Worm (Caenorhabditis elegans): ENCODE data around the gene C32D5.11.

DNA sequence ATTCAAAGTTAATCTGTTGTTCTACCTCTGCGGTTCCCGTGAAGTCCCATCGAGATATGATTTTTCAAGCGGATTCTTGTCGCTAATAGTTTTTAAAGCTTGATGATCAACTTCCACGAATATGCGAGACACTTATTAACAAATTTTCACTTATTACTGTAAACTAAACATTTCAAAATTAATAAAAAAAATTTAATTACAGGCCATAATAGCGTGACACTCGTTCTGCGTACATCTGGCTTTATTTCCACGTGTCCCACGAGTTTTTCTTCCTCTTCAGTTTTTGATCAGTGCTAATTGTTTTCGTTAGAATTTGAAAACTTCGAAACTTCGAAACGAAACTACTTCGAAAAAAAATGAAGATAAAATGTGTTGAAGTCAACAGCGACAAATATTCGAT is 46.4 kb upstream of the C32D5.11 start, which contains the start of gene btb-2:
- no peak for TF ChIP-seq cog-1 (tag; optimal IDR thresholded peaks at IDR 0.05)
- no peak for TF ChIP-seq ztf-23 (GFP tag; IDR thresholded peaks at IDR 0.05)
- TF ChIP-seq flt-1 (GFP tag; IDR thresholded peaks at IDR 0.05) = no peak
- TF ChIP-seq med-1 (GFP tag; optimal IDR thresholded peaks at IDR 0.05; ENCODE audit: insufficient read depth) = no peak

Data from whole organism, midembryonic.